Worm (Caenorhabditis elegans): ENCODE measurements around the gene Y119D3B.21.

DNA sequence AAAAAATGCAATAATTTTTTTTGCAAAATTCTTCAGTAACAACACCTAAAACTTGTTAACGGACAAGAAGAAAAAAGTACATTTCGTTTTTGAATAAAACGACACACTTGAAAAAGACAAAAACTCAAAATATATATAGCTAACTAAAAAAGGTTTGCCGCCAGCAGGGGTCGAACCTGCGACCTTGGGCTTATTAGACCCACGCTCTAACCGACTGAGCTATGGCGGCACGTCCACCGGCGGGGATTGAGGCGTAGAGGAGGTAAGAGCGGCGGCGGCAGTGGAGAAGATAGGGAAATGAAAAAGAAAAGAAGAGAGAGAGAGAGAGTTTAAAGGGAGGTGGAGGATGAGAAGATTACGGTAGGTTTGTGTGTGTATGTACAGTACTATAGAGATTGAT, 3.4 kb downstream of the Y119D3B.21 start:
- TF ChIP-seq unc-130 (tag; optimal IDR thresholded peaks at IDR 0.05) (no peak), ceh-63 (GFP tag; optimal IDR thresholded peaks at IDR 0.05) (no peak), nhr-12 (tag; optimal IDR thresholded peaks at IDR 0.05) (no peak), mdl-1 (tag; optimal IDR thresholded peaks at IDR 0.05) (no peak)

Measured in whole organism, L1 larva.